Fruit fly (Drosophila melanogaster): ENCODE results near the gene alpha-Est5.

DNA sequence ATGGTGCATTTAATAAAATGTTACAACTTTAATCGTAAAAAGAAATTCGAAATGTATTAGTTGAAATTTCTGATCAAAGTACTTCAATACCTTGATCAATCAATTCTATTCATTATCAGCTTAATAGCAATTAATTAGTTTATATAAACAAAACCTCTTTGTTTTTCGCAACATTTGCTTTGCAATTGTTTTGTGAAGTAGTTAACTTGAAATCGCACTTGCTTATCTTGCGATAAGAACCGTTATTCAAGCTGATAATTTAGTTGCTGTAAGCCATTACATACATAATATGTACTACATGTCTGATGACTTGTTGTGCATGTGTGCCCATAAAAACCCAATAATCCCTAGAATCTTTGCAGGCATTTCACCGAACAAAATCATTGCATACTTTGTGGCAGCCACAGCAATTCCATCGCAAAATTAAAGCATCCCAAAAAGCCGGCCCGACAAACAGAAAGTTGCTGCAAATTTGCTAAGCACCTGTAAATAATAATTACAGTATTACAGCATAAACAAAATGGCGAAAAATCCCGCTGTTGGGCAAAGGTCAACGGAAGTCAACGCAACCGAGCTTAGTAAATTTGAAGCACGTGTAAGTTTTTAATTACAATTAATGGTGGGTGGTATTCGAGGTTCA, 27.9 kb downstream of the alpha-Est5 start:
- TF ChIP-seq ttk (optimal IDR thresholded peaks at IDR 0.05) (no peak), insv (optimal IDR thresholded peaks at IDR 0.05) (no peak), Myc (optimal IDR thresholded peaks at IDR 0.05) (no peak)
